Fruit fly (Drosophila melanogaster): ENCODE measurements around the gene SecS.

Gene SecS

DNA sequence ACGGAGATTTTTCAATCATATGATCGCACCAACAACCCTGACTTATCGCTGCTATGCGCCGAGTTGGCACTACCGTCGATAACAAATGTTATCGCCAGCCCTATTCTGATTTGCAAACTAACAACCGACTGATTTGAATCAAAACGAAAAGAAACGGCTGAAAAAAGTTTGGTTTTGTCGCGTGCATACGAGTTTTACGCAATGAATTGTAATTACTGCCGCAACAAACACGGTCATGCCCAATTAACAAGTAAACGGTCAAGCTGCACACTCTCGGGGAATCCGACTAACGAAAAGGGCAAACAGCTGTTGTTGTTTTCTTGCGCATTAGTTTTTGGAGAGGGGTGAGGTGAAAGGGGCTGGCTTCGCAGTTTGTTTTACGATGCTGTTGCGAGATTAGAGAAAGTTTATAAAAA lies 36.5 kb upstream of the SecS start, which contains the start of the genes CG14671 and CG12746:
Gene CG14671 (minus strand): TSS at position 41 of the 416 bp plus-strand sequence.
Gene CG12746 (plus strand): TSS at position 91 of the 416 bp plus-strand sequence.
- peak; percentile 35 for TF ChIP-seq tj (GFP tag; optimal IDR thresholded peaks at IDR 0.05)
- no peak for TF ChIP-seq Crg-1 (GFP tag; optimal IDR thresholded peaks at IDR 0.05)
- no peak for TF ChIP-seq toe (GFP tag; optimal IDR thresholded peaks at IDR 0.05)
- no peak for TF ChIP-seq CG7101 (tag; optimal IDR thresholded peaks at IDR 0.05)
- no peak for TF ChIP-seq Clk (GFP tag; optimal IDR thresholded peaks at IDR 0.05)
- TF ChIP-seq bab1 (GFP tag; optimal IDR thresholded peaks at IDR 0.05), result no peak
- peak; percentile 38 for TF ChIP-seq CG11617 (GFP tag; optimal IDR thresholded peaks at IDR 0.05)
- no peak for TF ChIP-seq ovo (GFP tag; optimal IDR thresholded peaks at IDR 0.05)
- TF ChIP-seq Hr96 (GFP tag; optimal IDR thresholded peaks at IDR 0.05), result no peak
- TF ChIP-seq cic (GFP tag; optimal IDR thresholded peaks at IDR 0.05), result peak; percentile 48
- TF ChIP-seq Mnt (GFP tag; optimal IDR thresholded peaks at IDR 0.05), result peak; percentile 64
- TF ChIP-seq CG14711 (tag; optimal IDR thresholded peaks at IDR 0.05), result no peak
- TF ChIP-seq CG1620 (GFP tag; optimal IDR thresholded peaks at IDR 0.05), result no peak
- TF ChIP-seq CG33017 (tag; optimal IDR thresholded peaks at IDR 0.05), result no peak
- TF ChIP-seq CG5204 (GFP tag; optimal IDR thresholded peaks at IDR 0.05), result no peak
- TF ChIP-seq kay (GFP tag; ENCODE audit: borderline replicate concordance), result no peak
- TF ChIP-seq cnc (optimal IDR thresholded peaks at IDR 0.05), result no peak
- TF ChIP-seq CG7045 (GFP tag; optimal IDR thresholded peaks at IDR 0.05), result no peak
- no peak for TF ChIP-seq CG12768 (GFP tag; optimal IDR thresholded peaks at IDR 0.05)
- no peak for TF ChIP-seq pad (GFP tag; optimal IDR thresholded peaks at IDR 0.05)

DNA sequence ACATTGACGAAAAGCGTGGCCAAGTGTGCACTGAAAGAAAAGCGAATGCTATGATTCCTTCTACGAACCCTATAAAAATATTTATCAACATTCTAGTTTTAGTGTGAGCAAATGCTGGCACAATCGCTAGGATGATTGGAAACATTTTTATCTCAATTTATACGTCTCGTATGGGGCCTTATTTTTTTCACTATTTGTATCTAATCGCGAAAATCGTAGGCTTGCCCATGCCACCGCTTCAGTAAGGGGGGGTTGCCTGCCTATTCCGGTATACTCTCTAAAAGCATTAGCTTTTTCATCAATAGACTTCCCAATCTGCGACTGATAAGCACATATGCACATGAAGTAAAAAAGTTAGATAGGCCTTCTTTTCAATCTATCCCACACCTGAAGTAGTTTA lies 35.6 kb upstream of the SecS start:
- no peak for TF ChIP-seq CG5204 (GFP tag; optimal IDR thresholded peaks at IDR 0.05)
- TF ChIP-seq ovo (GFP tag; optimal IDR thresholded peaks at IDR 0.05), result no peak
- no peak for TF ChIP-seq toe (GFP tag; optimal IDR thresholded peaks at IDR 0.05)
- peak; percentile 89 for TF ChIP-seq CG7101 (tag; optimal IDR thresholded peaks at IDR 0.05)
- peak; percentile 88 for TF ChIP-seq cic (GFP tag; optimal IDR thresholded peaks at IDR 0.05)
- peak; percentile 71 for TF ChIP-seq Clk (GFP tag; optimal IDR thresholded peaks at IDR 0.05)
- TF ChIP-seq Hr96 (GFP tag; optimal IDR thresholded peaks at IDR 0.05), result peak; percentile 69
- peak; percentile 87 for TF ChIP-seq CG12768 (GFP tag; optimal IDR thresholded peaks at IDR 0.05)
- peak; percentile 68 for TF ChIP-seq Mnt (GFP tag; optimal IDR thresholded peaks at IDR 0.05)
- TF ChIP-seq tj (GFP tag; optimal IDR thresholded peaks at IDR 0.05), result peak; percentile 35
- no peak for TF ChIP-seq Crg-1 (GFP tag; optimal IDR thresholded peaks at IDR 0.05)
- peak; percentile 89 for TF ChIP-seq CG14711 (tag; optimal IDR thresholded peaks at IDR 0.05)
- TF ChIP-seq CG1620 (GFP tag; optimal IDR thresholded peaks at IDR 0.05), result no peak
- peak in 1 of 2 experiments; percentile 9 for TF ChIP-seq cnc (optimal IDR thresholded peaks at IDR 0.05)
- peak; percentile 62 for TF ChIP-seq bab1 (GFP tag; optimal IDR thresholded peaks at IDR 0.05)
- no peak for TF ChIP-seq kay (GFP tag; ENCODE audit: borderline replicate concordance)
- peak; percentile 91 for TF ChIP-seq CG33017 (tag; optimal IDR thresholded peaks at IDR 0.05)
- TF ChIP-seq CG7045 (GFP tag; optimal IDR thresholded peaks at IDR 0.05), result peak; percentile 87
- TF ChIP-seq pad (GFP tag; optimal IDR thresholded peaks at IDR 0.05), result peak; percentile 56
- peak; percentile 80 for TF ChIP-seq CG11617 (GFP tag; optimal IDR thresholded peaks at IDR 0.05)

DNA sequence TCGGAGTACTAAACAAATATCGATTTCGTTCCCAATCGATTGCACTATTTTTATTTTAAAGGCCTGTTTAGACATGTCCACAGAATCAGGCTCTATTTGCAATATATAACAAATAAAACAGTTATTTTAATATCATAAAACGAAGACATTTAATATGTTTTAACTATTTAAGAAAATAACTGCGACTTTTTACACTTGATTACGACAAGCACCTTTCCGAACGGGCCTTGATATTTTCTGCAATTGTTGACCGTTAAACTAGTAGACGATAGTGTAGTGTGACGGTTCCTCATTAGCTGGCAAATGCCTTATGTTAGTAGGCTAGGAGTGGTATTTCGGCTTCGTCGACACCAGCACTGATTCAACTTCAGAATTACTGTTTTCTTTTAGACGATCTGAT lies 32.6 kb upstream of the SecS start, which contains the start of the genes CG2931 and Rheb:
Gene CG2931 (minus strand): TSS at position 26 of the 400 bp plus-strand sequence.
Gene Rheb (plus strand): TSS at position 332 of the 400 bp plus-strand sequence.
- TF ChIP-seq CG7045 (GFP tag; optimal IDR thresholded peaks at IDR 0.05) (peak; percentile 36), cnc (optimal IDR thresholded peaks at IDR 0.05) (no peak), CG11617 (GFP tag; optimal IDR thresholded peaks at IDR 0.05) (peak; percentile 66), CG5204 (GFP tag; optimal IDR thresholded peaks at IDR 0.05) (no peak), CG33017 (tag; optimal IDR thresholded peaks at IDR 0.05) (peak; percentile 35), CG12768 (GFP tag; optimal IDR thresholded peaks at IDR 0.05) (peak; percentile 44), Clk (GFP tag; optimal IDR thresholded peaks at IDR 0.05) (peak; percentile 44), ovo (GFP tag; optimal IDR thresholded peaks at IDR 0.05) (peak; percentile 69), pad (GFP tag; optimal IDR thresholded peaks at IDR 0.05) (peak; percentile 42), Hr96 (GFP tag; optimal IDR thresholded peaks at IDR 0.05) (peak; percentile 64), bab1 (GFP tag; optimal IDR thresholded peaks at IDR 0.05) (peak; percentile 85), CG1620 (GFP tag; optimal IDR thresholded peaks at IDR 0.05) (peak; percentile 81), kay (GFP tag; ENCODE audit: borderline replicate concordance) (no peak), Crg-1 (GFP tag; optimal IDR thresholded peaks at IDR 0.05) (no peak), CG14711 (tag; optimal IDR thresholded peaks at IDR 0.05) (peak; percentile 65), toe (GFP tag; optimal IDR thresholded peaks at IDR 0.05) (no peak), cic (GFP tag; optimal IDR thresholded peaks at IDR 0.05) (peak; percentile 13), tj (GFP tag; optimal IDR thresholded peaks at IDR 0.05) (peak; percentile 57), CG7101 (tag; optimal IDR thresholded peaks at IDR 0.05) (peak; percentile 70), Mnt (GFP tag; optimal IDR thresholded peaks at IDR 0.05) (peak; percentile 77)

DNA sequence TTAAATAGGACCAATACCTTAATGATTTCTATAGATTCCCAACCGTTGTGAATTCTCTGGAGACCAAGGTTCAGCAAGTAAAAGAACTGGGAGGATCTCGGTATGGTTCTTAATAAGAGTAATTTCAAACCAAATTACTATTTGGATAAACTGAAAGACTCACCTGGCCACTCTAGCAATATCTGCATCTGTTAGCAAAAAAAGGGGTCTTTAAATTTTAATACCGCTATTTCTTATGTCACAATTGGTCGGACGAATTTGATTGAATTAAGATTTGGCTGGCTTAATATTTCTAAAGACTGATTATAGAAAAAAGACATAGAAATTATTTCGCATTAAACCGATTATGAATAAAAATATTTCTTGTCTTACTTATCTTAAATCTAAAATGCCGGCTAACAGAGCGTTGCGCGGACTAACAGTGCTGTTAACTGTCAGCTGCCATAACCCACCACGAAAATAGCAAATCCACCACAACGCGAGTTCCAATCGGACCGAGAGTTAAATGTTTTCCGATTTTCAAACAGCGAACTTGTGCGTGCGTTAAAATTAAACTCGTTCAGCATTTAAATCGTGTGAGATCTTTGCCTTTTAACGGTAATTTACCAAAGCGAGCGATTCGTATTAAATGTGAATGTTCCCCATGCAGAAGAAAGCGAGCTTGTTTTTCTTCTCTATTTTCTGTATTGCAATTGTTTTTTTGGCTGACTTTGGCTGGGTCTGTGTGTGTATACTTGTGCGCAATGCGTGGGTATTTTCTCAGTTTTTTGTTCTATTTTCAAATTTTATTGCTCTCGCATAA lies 30.4 kb upstream of the SecS start, which contains the start of gene CRMP:
Gene CRMP (plus strand): TSS at position 474 of the 802 bp plus-strand sequence.
- no peak for TF ChIP-seq ovo (GFP tag; optimal IDR thresholded peaks at IDR 0.05)
- peak; percentile 4 for TF ChIP-seq CG11617 (GFP tag; optimal IDR thresholded peaks at IDR 0.05)
- peak; percentile 37 for TF ChIP-seq tj (GFP tag; optimal IDR thresholded peaks at IDR 0.05)
- no peak for TF ChIP-seq Mnt (GFP tag; optimal IDR thresholded peaks at IDR 0.05)
- no peak for TF ChIP-seq Clk (GFP tag; optimal IDR thresholded peaks at IDR 0.05)
- peak; percentile 25 for TF ChIP-seq CG12768 (GFP tag; optimal IDR thresholded peaks at IDR 0.05)
- peak; percentile 58 for TF ChIP-seq kay (GFP tag; ENCODE audit: borderline replicate concordance)
- TF ChIP-seq pad (GFP tag; optimal IDR thresholded peaks at IDR 0.05), result peak; percentile 34
- peak; percentile 11 for TF ChIP-seq CG14711 (tag; optimal IDR thresholded peaks at IDR 0.05)

DNA sequence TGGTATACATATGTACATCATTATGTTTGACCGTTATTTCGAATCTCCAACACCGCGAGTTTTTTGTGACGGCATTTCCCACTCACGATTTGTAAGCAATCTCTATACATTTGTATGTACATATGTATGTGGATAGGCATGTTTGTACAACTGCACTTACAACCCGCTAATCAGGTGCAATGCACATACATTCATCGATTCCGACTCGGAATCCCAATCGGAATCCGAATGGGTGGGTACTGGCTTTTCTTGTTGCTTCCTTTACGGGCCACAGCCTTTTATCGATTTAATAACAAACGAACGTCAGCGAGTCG lies 29.8 kb upstream of the SecS start:
- no peak for TF ChIP-seq CG33017 (tag; optimal IDR thresholded peaks at IDR 0.05)
- TF ChIP-seq bab1 (GFP tag; optimal IDR thresholded peaks at IDR 0.05), result no peak
- peak; percentile 66 for TF ChIP-seq cic (GFP tag; optimal IDR thresholded peaks at IDR 0.05)
- no peak for TF ChIP-seq tj (GFP tag; optimal IDR thresholded peaks at IDR 0.05)
- TF ChIP-seq cnc (optimal IDR thresholded peaks at IDR 0.05), result no peak
- no peak for TF ChIP-seq Mnt (GFP tag; optimal IDR thresholded peaks at IDR 0.05)
- no peak for TF ChIP-seq CG12768 (GFP tag; optimal IDR thresholded peaks at IDR 0.05)
- TF ChIP-seq CG7101 (tag; optimal IDR thresholded peaks at IDR 0.05), result no peak
- no peak for TF ChIP-seq ovo (GFP tag; optimal IDR thresholded peaks at IDR 0.05)
